Worm (Caenorhabditis elegans): ENCODE results near the gene B0035.15.

ce11 chrIV:11316640-11317039 lies 18.6 kb upstream of the B0035.15 start:
- TF ChIP-seq pat-9 (tag; optimal IDR thresholded peaks at IDR 0.05), result no peak
- no peak for TF ChIP-seq hlh-30 (tag; optimal IDR thresholded peaks at IDR 0.05; ENCODE audit: insufficient read depth)
- TF ChIP-seq ceh-9 (tag; optimal IDR thresholded peaks at IDR 0.05), result no peak
